Fruit fly (Drosophila melanogaster) whole organism, embryonic: ENCODE results near the gene CG31125.
A peak's percentile ranks its signal among the peaks of the same experiment; 100 is the strongest.

Source experiments
- Adf1 ChIP-seq: fragments of 200-800 bp; sonication (Bioruptor generic); IDR thresholded peaks from 2 replicates; pipeline ENCODE4 v1.3.6; 2022; ENCODE audit warnings: missing biosample characterization, missing genetic modification characterization
- BEAF-32 ChIP-seq: fragments of 200-800 bp; sonication (Bioruptor generic); optimal IDR thresholded peaks from 3 replicates; lab custom pipeline; 2017; ENCODE audit warnings: missing biosample characterization, missing genetic modification characterization, mild to moderate bottlenecking, moderate library complexity, missing genetic modification reagents
- CG10321 ChIP-seq: fragments of 200-800 bp; sonication (Bioruptor generic); IDR thresholded peaks from 2 replicates; pipeline ENCODE4 v1.3.6; 2022; ENCODE audit warnings: missing biosample characterization, missing genetic modification characterization
- CG11398 ChIP-seq: fragments of 200-800 bp; sonication (Bioruptor generic); optimal IDR thresholded peaks from 2 replicates; lab custom pipeline; 2016; ENCODE audit warnings: missing biosample characterization, missing genetic modification characterization
- CG12155 ChIP-seq: fragments of 200-800 bp; sonication (Bioruptor generic); optimal IDR thresholded peaks from 3 replicates; lab custom pipeline; 2016; ENCODE audit warnings: missing biosample characterization, missing genetic modification characterization
- CG13775 ChIP-seq: fragments of 200-800 bp; sonication (Bioruptor generic); optimal IDR thresholded peaks from 3 replicates; lab custom pipeline; 2017; ENCODE audit warnings: missing biosample characterization, mild to moderate bottlenecking, missing genetic modification characterization
- CG15011 ChIP-seq: fragments of 200-800 bp; sonication (Bioruptor generic); optimal IDR thresholded peaks from 3 replicates; lab custom pipeline; 2018; ENCODE audit warnings: missing biosample characterization, mild to moderate bottlenecking, missing genetic modification characterization
- CG1602 ChIP-seq: fragments of 200-800 bp; sonication (Bioruptor generic); optimal IDR thresholded peaks from 3 replicates; lab custom pipeline; 2016; ENCODE audit warnings: missing biosample characterization, missing genetic modification characterization
- CG18764 ChIP-seq: fragments of 200-800 bp; sonication (Bioruptor generic); optimal IDR thresholded peaks from 3 replicates; lab custom pipeline; 2016; ENCODE audit warnings: missing biosample characterization, missing genetic modification characterization
- CG31365 ChIP-seq: fragments of 200-800 bp; sonication (Bioruptor generic); optimal IDR thresholded peaks from 2 replicates; lab custom pipeline; 2018; ENCODE audit warnings: missing biosample characterization, mild to moderate bottlenecking, missing genetic modification characterization
- CG34376 ChIP-seq: fragments of 200-800 bp; sonication (Bioruptor generic); optimal IDR thresholded peaks from 2 replicates; lab custom pipeline; 2018; ENCODE audit warnings: missing biosample characterization, mild to moderate bottlenecking, missing genetic modification characterization
- CG3847 ChIP-seq: fragments of 200-800 bp; sonication (Bioruptor generic); IDR thresholded peaks from 2 replicates; pipeline ENCODE4 v1.3.6; 2022; ENCODE audit warnings: missing biosample characterization, missing genetic modification characterization
- CG4617 ChIP-seq: fragments of 200-800 bp; sonication (Bioruptor generic); optimal IDR thresholded peaks from 3 replicates; lab custom pipeline; 2016; ENCODE audit warnings: missing biosample characterization, missing genetic modification characterization, borderline replicate concordance
- CG5180 ChIP-seq: fragments of 200-800 bp; sonication (Bioruptor generic); optimal IDR thresholded peaks from 3 replicates; lab custom pipeline; 2017; ENCODE audit warnings: missing biosample characterization, missing genetic modification characterization, mild to moderate bottlenecking, moderate library complexity, missing genetic modification reagents
- CG6654 ChIP-seq: fragments of 200-800 bp; sonication (Bioruptor generic); optimal IDR thresholded peaks from 2 replicates; lab custom pipeline; 2017; ENCODE audit warnings: missing biosample characterization, mild to moderate bottlenecking, missing genetic modification characterization
- CG6683 ChIP-seq: fragments of 200-800 bp; sonication (Bioruptor generic); optimal IDR thresholded peaks from 2 replicates; lab custom pipeline; 2017; ENCODE audit warnings: missing biosample characterization, mild to moderate bottlenecking, missing genetic modification characterization, missing genetic modification reagents
- CG6854 ChIP-seq: fragments of 200-800 bp; sonication (Bioruptor generic); optimal IDR thresholded peaks from 3 replicates; lab custom pipeline; 2017; ENCODE audit warnings: missing biosample characterization, mild to moderate bottlenecking, missing genetic modification characterization
- CG7271 ChIP-seq: fragments of 200-800 bp; sonication (Bioruptor generic); optimal IDR thresholded peaks from 2 replicates; lab custom pipeline; 2018; ENCODE audit warnings: missing biosample characterization, mild to moderate bottlenecking, missing genetic modification characterization, moderate library complexity
- CG9437 ChIP-seq: fragments of 200-800 bp; sonication (Bioruptor generic); optimal IDR thresholded peaks from 2 replicates; lab custom pipeline; 2018; ENCODE audit warnings: missing biosample characterization, mild to moderate bottlenecking, missing genetic modification characterization
- CG9817 ChIP-seq: fragments of 200-800 bp; sonication (Bioruptor generic); optimal IDR thresholded peaks from 2 replicates; lab custom pipeline; 2018; ENCODE audit warnings: missing biosample characterization, mild to moderate bottlenecking, missing genetic modification characterization, moderate library complexity
- CG9932 ChIP-seq: fragments of 200-800 bp; sonication (Bioruptor generic); IDR thresholded peaks from 2 replicates; pipeline ENCODE4 v1.3.6; 2022; ENCODE audit warnings: missing biosample characterization, missing genetic modification characterization
- CHES-1-like ChIP-seq: fragments of 200-800 bp; sonication (Bioruptor generic); optimal IDR thresholded peaks from 2 replicates; lab custom pipeline; 2016; ENCODE audit warnings: missing biosample characterization, missing genetic modification characterization
- Camta ChIP-seq: fragments of 200-800 bp; sonication (Bioruptor generic); optimal IDR thresholded peaks from 2 replicates; lab custom pipeline; 2016; ENCODE audit warnings: missing biosample characterization, missing genetic modification characterization
- Dek ChIP-seq: fragments of 200-800 bp; sonication (Bioruptor generic); optimal IDR thresholded peaks from 3 replicates; lab custom pipeline; 2019; ENCODE audit warnings: missing biosample characterization, mild to moderate bottlenecking, missing genetic modification characterization, moderate library complexity
- Dp ChIP-seq: fragments of 200-800 bp; sonication (Bioruptor generic); optimal IDR thresholded peaks from 2 replicates; lab custom pipeline; 2018; ENCODE audit warnings: missing biosample characterization, mild to moderate bottlenecking, missing genetic modification characterization, moderate library complexity
- E2f1 ChIP-seq: fragments of 200-800 bp; sonication (Bioruptor generic); IDR thresholded peaks from 2 replicates; pipeline ENCODE4 v1.3.6; 2022; ENCODE audit warnings: missing biosample characterization, missing genetic modification characterization
- ERR ChIP-seq: fragments of 200-800 bp; sonication (Bioruptor generic); optimal IDR thresholded peaks from 2 replicates; lab custom pipeline; 2016; ENCODE audit warnings: missing biosample characterization, missing genetic modification characterization
- Fer1 ChIP-seq: fragments of 200-800 bp; sonication (Bioruptor generic); optimal IDR thresholded peaks from 2 replicates; lab custom pipeline; 2017; ENCODE audit warnings: missing biosample characterization, mild to moderate bottlenecking, missing genetic modification characterization
- GATAe ChIP-seq: fragments of 200-800 bp; sonication (Bioruptor generic); conservative IDR thresholded peaks from 2 replicates; pipeline ENCODE4 v1.3.6; 2022; ENCODE audit warnings: missing biosample characterization, missing genetic modification characterization
- Gsc ChIP-seq: fragments of 200-800 bp; sonication (Bioruptor generic); IDR thresholded peaks from 2 replicates; pipeline ENCODE4 v1.3.6; 2022; ENCODE audit warnings: missing biosample characterization, missing genetic modification characterization
- HLH54F ChIP-seq: fragments of 200-800 bp; sonication (Bioruptor generic); optimal IDR thresholded peaks from 3 replicates; lab custom pipeline; 2016; ENCODE audit warnings: missing biosample characterization, missing genetic modification characterization
- Hr78 ChIP-seq, 2 experiments: fragments of 200-800 bp in 1 of 2; fragments of >200 bp in 1 of 2; sonication (Bioruptor generic) in 1 of 2; optimal IDR thresholded peaks; 2 replicates each; lab custom pipeline; 2017 to 2019; ENCODE audit warnings: missing biosample characterization in 2 of 2, missing genetic modification characterization in 2 of 2, mild to moderate bottlenecking in 1 of 2, moderate library complexity in 1 of 2
- Lim3 ChIP-seq: fragments of 200-800 bp; sonication (Bioruptor generic); IDR thresholded peaks from 2 replicates; pipeline ENCODE4 v1.3.6; 2022; ENCODE audit warnings: missing biosample characterization, missing genetic modification characterization
- MBD-R2 ChIP-seq: fragments of 200-800 bp; sonication (Bioruptor generic); IDR thresholded peaks from 2 replicates; pipeline ENCODE4 v1.3.6; 2022; ENCODE audit warnings: missing biosample characterization, missing genetic modification characterization
- Oaz ChIP-seq: fragments of 200-800 bp; sonication (Bioruptor generic); IDR thresholded peaks from 2 replicates; pipeline ENCODE4 v1.3.6; 2022; ENCODE audit warnings: missing biosample characterization, missing genetic modification characterization
- Optix ChIP-seq: fragments of 200-800 bp; sonication (Bioruptor generic); IDR thresholded peaks from 3 replicates; pipeline ENCODE4 v1.3.6; 2022; ENCODE audit warnings: missing biosample characterization, missing genetic modification characterization
- ase ChIP-seq: fragments of 200-800 bp; sonication (Bioruptor generic); IDR thresholded peaks from 3 replicates; pipeline ENCODE4 v1.3.6; 2022; ENCODE audit warnings: missing biosample characterization, missing genetic modification characterization
- az2 ChIP-seq: fragments of 200-800 bp; sonication (Bioruptor generic); optimal IDR thresholded peaks from 3 replicates; lab custom pipeline; 2016; ENCODE audit warnings: missing biosample characterization, missing genetic modification characterization
- bcd ChIP-seq: fragments of 200-800 bp; sonication (Bioruptor generic); optimal IDR thresholded peaks from 2 replicates; lab custom pipeline; 2017; ENCODE audit warnings: missing biosample characterization, mild to moderate bottlenecking, missing genetic modification characterization
- chm ChIP-seq: fragments of 200-800 bp; sonication (Bioruptor generic); IDR thresholded peaks from 2 replicates; pipeline ENCODE4 v1.3.6; 2022; ENCODE audit warnings: missing biosample characterization, missing genetic modification characterization
- eve ChIP-seq, 2 experiments: fragments of >200 bp; optimal IDR thresholded peaks; 2 replicates each; lab custom pipeline; 2017; ENCODE audit warnings: missing biosample characterization in 2 of 2, missing genetic modification characterization in 2 of 2
- kay ChIP-seq: fragments of 200-800 bp; sonication (Bioruptor generic); optimal IDR thresholded peaks from 2 replicates; lab custom pipeline; 2016; ENCODE audit warnings: missing biosample characterization, missing genetic modification characterization
- lov ChIP-seq, 2 experiments: fragments of 200-800 bp in 1 of 2; fragments of >200 bp in 1 of 2; sonication (Bioruptor generic) in 1 of 2; IDR thresholded peaks in 1 of 2; optimal IDR thresholded peaks in 1 of 2; 2 replicates in 1 of 2; 3 replicates in 1 of 2; pipeline versions ENCODE4 v1.3.6 to Lab custom; 2017 to 2022; ENCODE audit warnings: missing biosample characterization in 1 of 2, missing genetic modification characterization in 1 of 2
- mirr ChIP-seq: fragments of 200-800 bp; sonication (Bioruptor generic); optimal IDR thresholded peaks from 3 replicates; lab custom pipeline; 2018; ENCODE audit warnings: missing biosample characterization, mild to moderate bottlenecking, missing genetic modification characterization
- peb ChIP-seq: fragments of 200-800 bp; sonication (Bioruptor generic); IDR thresholded peaks from 2 replicates; pipeline ENCODE4 v1.3.6; 2022; ENCODE audit warnings: missing biosample characterization, missing genetic modification characterization
- run ChIP-seq: fragments of 200-800 bp; sonication (Bioruptor generic); optimal IDR thresholded peaks from 3 replicates; lab custom pipeline; 2018; ENCODE audit warnings: missing biosample characterization, mild to moderate bottlenecking, missing genetic modification characterization
- sd ChIP-seq: fragments of 200-800 bp; sonication (Bioruptor generic); optimal IDR thresholded peaks from 3 replicates; lab custom pipeline; 2018; ENCODE audit warnings: missing biosample characterization, mild to moderate bottlenecking, missing genetic modification characterization, moderate library complexity
- sim ChIP-seq: fragments of 200-800 bp; sonication (Bioruptor generic); IDR thresholded peaks from 2 replicates; pipeline ENCODE4 v1.3.6; 2022; ENCODE audit warnings: missing biosample characterization, missing genetic modification characterization
- slp2 ChIP-seq: fragments of 200-800 bp; sonication (Bioruptor generic); optimal IDR thresholded peaks from 2 replicates; lab custom pipeline; 2016; ENCODE audit warnings: missing biosample characterization, missing genetic modification characterization
- tap ChIP-seq: fragments of 200-800 bp; optimal IDR thresholded peaks from 3 replicates; lab custom pipeline; 2019; ENCODE audit warnings: missing biosample characterization, mild to moderate bottlenecking, missing genetic modification characterization, moderate library complexity
- unc-4 ChIP-seq: fragments of 200-800 bp; sonication (Bioruptor generic); IDR thresholded peaks from 2 replicates; pipeline ENCODE4 v1.3.6; 2022; ENCODE audit warnings: missing biosample characterization, missing genetic modification characterization; ENCODE audit not compliant: partially characterized antibody

The CG31125 gene

DNA sequence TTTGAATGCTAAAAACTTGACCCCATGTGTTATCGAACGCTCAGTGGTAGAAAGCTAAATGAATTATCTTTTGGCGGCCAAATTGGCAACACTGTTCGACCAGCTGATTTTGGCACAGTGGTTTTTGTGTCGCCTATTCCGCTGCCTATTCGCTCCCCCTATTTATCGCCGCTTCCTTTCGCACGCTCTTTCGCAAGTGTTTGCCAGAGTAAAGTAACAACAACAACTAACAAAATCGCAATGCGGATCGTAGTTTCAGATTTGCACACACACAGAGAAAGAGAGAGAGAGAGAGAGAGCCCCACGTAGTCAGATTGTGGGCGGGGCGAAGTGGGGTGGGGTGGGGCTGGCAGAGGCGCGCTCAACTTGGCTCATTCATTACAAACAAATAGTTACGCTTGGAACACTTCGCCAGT lies 3.6 kb downstream of the CG31125 start (continued):
- TF ChIP-seq bcd (no peak), slp2 (no peak), eve (GFP tag; optimal IDR thresholded peaks at IDR 0.05; lab: Kevin White, UChicago) (no peak), peb (no peak), Adf1 (GFP tag; lab: Robert Waterston, UW) (peak; percentile 62), HLH54F (no peak), unc-4 (0 out of 2 replicates have a peak, but pooled peaks have one; percentile 28), mirr (GFP tag; lab: Kevin White, UChicago) (peak; percentile 32), CG6654 (no peak), CG31365 (no peak), CG9437 (no peak), CG10321 (no peak), Dek (tag; lab: Kevin White, UChicago) (no peak), Optix (GFP tag; lab: Robert Waterston, UW) (no peak), MBD-R2 (GFP tag; lab: Robert Waterston, UW) (peak; percentile 18; the same call in 1 of the 2 replicates), lov (optimal IDR thresholded peaks at IDR 0.05; lab: Kevin White, UChicago) (no peak), lov (GFP tag; IDR thresholded peaks at IDR 0.05; lab: Robert Waterston, UW) (no peak), tap (no peak), Camta (GFP tag; lab: Kevin White, UChicago) (no peak), Fer1 (GFP tag; lab: Kevin White, UChicago) (peak; percentile 66), chm (GFP tag; lab: Robert Waterston, UW) (no peak), E2f1 (GFP tag; lab: Robert Waterston, UW) (no peak), CG5180 (GFP tag; lab: Kevin White, UChicago) (no peak), Lim3 (GFP tag; lab: Robert Waterston, UW) (no peak), CG6683 (no peak), Oaz (GFP tag; lab: Robert Waterston, UW) (no peak), sd (tag; lab: Kevin White, UChicago) (no peak), CG9817 (tag; lab: Kevin White, UChicago) (no peak), CG11398 (GFP tag; lab: Kevin White, UChicago) (no peak), GATAe (GFP tag; lab: Robert Waterston, UW) (no peak), sim (GFP tag; lab: Robert Waterston, UW) (no peak), run (tag; lab: Kevin White, UChicago) (no peak), az2 (GFP tag; lab: Kevin White, UChicago) (no peak), Hr78 (GFP tag; optimal IDR thresholded peaks at IDR 0.05; lab: Kevin White, UChicago) (no peak), CG9932 (GFP tag; lab: Robert Waterston, UW) (peak; percentile 19; the same call in 1 of the 2 replicates), Gsc (no peak), CG13775 (GFP tag; lab: Kevin White, UChicago) (no peak), ase (GFP tag; lab: Robert Waterston, UW) (no peak), CG1602 (no peak), CG3847 (GFP tag; lab: Robert Waterston, UW) (no peak), Dp (GFP tag; lab: Kevin White, UChicago) (peak; percentile 11), ERR (GFP tag; lab: Kevin White, UChicago) (no peak), kay (GFP tag; lab: Kevin White, UChicago) (no peak), CG15011 (no peak), CG4617 (GFP tag; lab: Kevin White, UChicago) (no peak), CG18764 (GFP tag; lab: Kevin White, UChicago) (no peak), CHES-1-like (no peak), CG12155 (GFP tag; lab: Kevin White, UChicago) (no peak), BEAF-32 (no peak), CG7271 (tag; lab: Kevin White, UChicago) (no peak), CG34376 (GFP tag; lab: Kevin White, UChicago) (peak; percentile 59), CG6854 (GFP tag; lab: Kevin White, UChicago) (no peak)
